Fruit fly (Drosophila melanogaster): Measurements from ENCODE around the gene CG13005.
A peak's percentile ranks its signal among the peaks of the same experiment; 100 is the strongest.

Gene CG13005

dm6 chrX:16834259-16834658, 30.8 kb downstream of the CG13005 start (continued):
- TF ChIP-seq vvl (GFP tag; IDR thresholded peaks at IDR 0.05), result peak; percentile 33; the same call in 1 of the 2 replicates
- peak; percentile 22 for TF ChIP-seq tio (GFP tag; optimal IDR thresholded peaks at IDR 0.05)
- peak; percentile 18 for TF ChIP-seq CG8944 (GFP tag; optimal IDR thresholded peaks at IDR 0.05)
- no peak for TF ChIP-seq psq (GFP tag; optimal IDR thresholded peaks at IDR 0.05)
- no peak for TF ChIP-seq cwo (GFP tag; optimal IDR thresholded peaks at IDR 0.05)
- TF ChIP-seq MBD-R2 (GFP tag; IDR thresholded peaks at IDR 0.05), result no peak
- no peak for TF ChIP-seq CG13287 (GFP tag; IDR thresholded peaks at IDR 0.05; ENCODE audit: partially characterized antibody)
- no peak for TF ChIP-seq HmgD (GFP tag; optimal IDR thresholded peaks at IDR 0.05)
- no peak for TF ChIP-seq CG2199 (GFP tag; IDR thresholded peaks at IDR 0.05)
- TF ChIP-seq CG7357 (GFP tag; IDR thresholded peaks at IDR 0.05), result 0 out of 3 replicates have a peak, but pooled peaks have one; percentile 32
- TF ChIP-seq ap (GFP tag; IDR thresholded peaks at IDR 0.05), result no peak
- TF ChIP-seq CG15601 (tag; optimal IDR thresholded peaks at IDR 0.05), result no peak
- TF ChIP-seq ara (GFP tag; IDR thresholded peaks at IDR 0.05), result no peak
- TF ChIP-seq CG3163 (GFP tag; optimal IDR thresholded peaks at IDR 0.05), result no peak
- TF ChIP-seq Mrtf (GFP tag; IDR thresholded peaks at IDR 0.05), result no peak
- peak; percentile 31 for TF ChIP-seq shn (GFP tag; optimal IDR thresholded peaks at IDR 0.05)
- TF ChIP-seq Lim3 (GFP tag; IDR thresholded peaks at IDR 0.05), result no peak
- peak; percentile 69 for TF ChIP-seq CG18262 (tag; optimal IDR thresholded peaks at IDR 0.05)
- no peak for TF ChIP-seq CG42726 (GFP tag; IDR thresholded peaks at IDR 0.05; ENCODE audit: partially characterized antibody)
- TF ChIP-seq dpn (GFP tag; optimal IDR thresholded peaks at IDR 0.05), result peak; percentile 10 to 39
- TF ChIP-seq Kr (GFP tag; optimal IDR thresholded peaks at IDR 0.05), result no peak
- TF ChIP-seq Ptx1 (GFP tag; IDR thresholded peaks at IDR 0.05), result peak; percentile 67
- no peak for TF ChIP-seq Elba2 (GFP tag; optimal IDR thresholded peaks at IDR 0.05)
- no peak for TF ChIP-seq Hand (GFP tag; optimal IDR thresholded peaks at IDR 0.05)
- TF ChIP-seq CG6175 (GFP tag; IDR thresholded peaks at IDR 0.05), result no peak
- TF ChIP-seq Stat92E (GFP tag; optimal IDR thresholded peaks at IDR 0.05), result no peak
- TF ChIP-seq so (GFP tag; IDR thresholded peaks at IDR 0.05), result peak; percentile 41; the same call in 1 of the 3 replicates
- peak; percentile 87 for TF ChIP-seq sens (GFP tag)
- TF ChIP-seq hb (GFP tag; IDR thresholded peaks at IDR 0.05; ENCODE audit: partially characterized antibody), result no peak
- peak; percentile 18 for TF ChIP-seq org-1 (GFP tag; optimal IDR thresholded peaks at IDR 0.05)
- TF ChIP-seq Sox100B (GFP tag; optimal IDR thresholded peaks at IDR 0.05), result peak; percentile 32
- TF ChIP-seq Rx (GFP tag; IDR thresholded peaks at IDR 0.05), result no peak
- no peak for TF ChIP-seq pfk (GFP tag; optimal IDR thresholded peaks at IDR 0.05)
- TF ChIP-seq dimm (GFP tag; IDR thresholded peaks at IDR 0.05), result 0 out of 2 replicates have a peak, but pooled peaks have one; percentile 20
- TF ChIP-seq CG8290 (GFP tag; optimal IDR thresholded peaks at IDR 0.05), result no peak
- no peak for TF ChIP-seq CG8290 (tag; optimal IDR thresholded peaks at IDR 0.05)
- no peak for TF ChIP-seq ro (GFP tag; IDR thresholded peaks at IDR 0.05)
- no peak for TF ChIP-seq CHES-1-like (GFP tag; optimal IDR thresholded peaks at IDR 0.05)
- TF ChIP-seq dm (GFP tag; optimal IDR thresholded peaks at IDR 0.05), result no peak
- no peak for TF ChIP-seq Myb (GFP tag; optimal IDR thresholded peaks at IDR 0.05)
- peak; percentile 17 for TF ChIP-seq kay (GFP tag; optimal IDR thresholded peaks at IDR 0.05)
- peak; percentile 15 for TF ChIP-seq bcd (GFP tag; optimal IDR thresholded peaks at IDR 0.05)
- TF ChIP-seq row (GFP tag; IDR thresholded peaks at IDR 0.05), result peak; percentile 57
- no peak for TF ChIP-seq CG14014 (GFP tag; IDR thresholded peaks at IDR 0.05)
- TF ChIP-seq CG18476 (GFP tag; optimal IDR thresholded peaks at IDR 0.05), result no peak
- peak; percentile 27 for TF ChIP-seq fu2 (GFP tag; optimal IDR thresholded peaks at IDR 0.05)
- no peak for TF ChIP-seq Dbx (GFP tag; IDR thresholded peaks at IDR 0.05)
- no peak for TF ChIP-seq HLHmδ (GFP tag; optimal IDR thresholded peaks at IDR 0.05)
- TF ChIP-seq CG6254 (GFP tag; optimal IDR thresholded peaks at IDR 0.05), result no peak
- no peak for TF ChIP-seq CG7963 (GFP tag; IDR thresholded peaks at IDR 0.05; ENCODE audit: partially characterized antibody)
- no peak for TF ChIP-seq chinmo (GFP tag; IDR thresholded peaks at IDR 0.05; ENCODE audit: partially characterized antibody)
- peak; percentile 29 for TF ChIP-seq CG10543 (GFP tag; optimal IDR thresholded peaks at IDR 0.05)

All from whole organism, embryonic.